Fruit fly (Drosophila melanogaster) whole organism: ENCODE measurements around the gene Dnaaf6.

Source experiments
- CG8478 ChIP-seq: fragments of >200 bp; optimal IDR thresholded peaks from 2 replicates; lab custom pipeline; 2018; ENCODE audit warnings: inconsistent platforms
- pan ChIP-seq: fragments of >200 bp; optimal IDR thresholded peaks from 2 replicates; lab custom pipeline; 2017

DNA sequence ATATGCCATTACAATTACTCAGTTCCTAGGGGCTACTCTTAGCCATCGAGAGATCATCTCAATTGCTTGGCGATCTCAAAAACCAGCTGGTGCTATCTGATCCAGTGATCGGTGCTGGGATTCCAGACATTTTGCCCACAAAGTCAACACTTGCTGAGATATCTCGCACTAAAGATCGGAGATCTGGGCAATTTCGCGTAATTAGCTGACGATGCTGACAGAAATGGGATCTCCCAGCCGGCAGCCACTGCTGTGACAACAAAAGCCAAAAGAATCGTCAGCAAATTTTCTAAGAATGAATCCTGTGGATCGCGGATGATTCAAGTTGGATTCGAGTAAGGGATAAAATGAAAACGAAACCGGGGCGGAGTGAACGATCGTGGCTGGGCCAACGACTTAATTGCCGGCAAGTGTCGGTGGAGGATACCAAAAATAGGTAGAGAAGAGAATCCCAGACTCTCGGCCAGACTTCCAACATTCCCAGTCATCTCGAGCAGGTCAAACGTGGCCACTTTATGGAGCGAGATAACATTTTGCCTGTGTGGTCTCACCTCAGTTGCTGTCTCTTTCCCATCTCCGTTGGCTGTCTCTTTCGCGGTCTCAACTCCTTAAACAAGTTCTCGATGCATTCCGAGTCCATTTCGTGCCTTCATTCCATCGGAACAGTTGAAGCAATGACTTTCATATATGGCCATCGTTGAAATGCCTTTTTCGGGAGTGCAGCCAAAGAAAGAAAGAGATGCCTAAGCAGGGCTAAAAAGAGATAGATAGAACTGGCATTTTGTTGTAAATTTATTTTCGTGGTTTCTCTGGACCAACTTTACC, 46.7 kb upstream of the Dnaaf6 start:
- TF ChIP-seq CG8478 (lab: Kevin White, UChicago) (no peak), pan (no peak)
